Fruit fly (Drosophila melanogaster) whole organism, wandering third instar larva: ENCODE measurements around the gene nrv2.

ENCODE experiments used
- Abd-B ChIP-seq: fragments of >200 bp; optimal IDR thresholded peaks from 2 replicates; lab custom pipeline; 2017; ENCODE audit warnings: missing biosample characterization, missing genetic modification characterization
- CG32264 ChIP-seq: fragments of 200-800 bp; sonication (Bioruptor generic); optimal IDR thresholded peaks from 2 replicates; lab custom pipeline; 2016; ENCODE audit warnings: missing biosample characterization, missing genetic modification characterization
- CrebA ChIP-seq: fragments of 200-800 bp; sonication (Bioruptor generic); optimal IDR thresholded peaks from 2 replicates; lab custom pipeline; 2016; ENCODE audit warnings: missing biosample characterization, mild to moderate bottlenecking, missing genetic modification characterization, borderline replicate concordance
- Dfd ChIP-seq: fragments of >200 bp; optimal IDR thresholded peaks from 2 replicates; lab custom pipeline; 2017; ENCODE audit warnings: missing biosample characterization, missing genetic modification characterization
- Dif ChIP-seq: fragments of 200-275, 200-300 bp; sonication (Bioruptor generic); optimal IDR thresholded peaks from 2 replicates; lab custom pipeline; 2018; ENCODE audit warnings: missing biosample characterization, missing genetic modification characterization; ENCODE audit not compliant: partially characterized antibody
- HLH106 ChIP-seq: fragments of 200-800 bp; optimal IDR thresholded peaks from 3 replicates; lab custom pipeline; 2019; ENCODE audit warnings: missing biosample characterization, mild to moderate bottlenecking, missing genetic modification characterization, moderate library complexity
- Hnf4 ChIP-seq: fragments of 200-800 bp; sonication (Bioruptor generic); optimal IDR thresholded peaks from 2 replicates; lab custom pipeline; 2016; ENCODE audit warnings: missing biosample characterization, mild to moderate bottlenecking, missing genetic modification characterization
- Mio ChIP-seq: sonication (Bioruptor generic); optimal IDR thresholded peaks from 2 replicates; lab custom pipeline; 2016; ENCODE audit warnings: missing biosample characterization, missing genetic modification characterization
- Myc ChIP-seq: fragments of >200 bp; optimal IDR thresholded peaks from 2 replicates; lab custom pipeline; 2017
- N ChIP-seq: fragments of >200 bp; optimal IDR thresholded peaks from 2 replicates; lab custom pipeline; 2018; ENCODE audit warnings: missing biosample characterization, missing external identifiers, missing genetic modification characterization
- OdsH ChIP-seq: fragments of 200-800 bp; sonication (Bioruptor generic); optimal IDR thresholded peaks from 2 replicates; lab custom pipeline; 2016; ENCODE audit warnings: missing biosample characterization, mild to moderate bottlenecking, missing genetic modification characterization
- Sp1 ChIP-seq: fragments of 200-800 bp; sonication (Bioruptor generic); optimal IDR thresholded peaks from 3 replicates; lab custom pipeline; 2019; ENCODE audit warnings: missing biosample characterization, mild to moderate bottlenecking, missing genetic modification characterization, moderate library complexity
- Vsx2 ChIP-seq: fragments of 200-300, 225-300 bp; sonication (Bioruptor generic); optimal IDR thresholded peaks from 2 replicates; lab custom pipeline; 2018; ENCODE audit warnings: missing biosample characterization, missing genetic modification characterization; ENCODE audit not compliant: partially characterized antibody
- br ChIP-seq: fragments of 200-800 bp; sonication (Bioruptor generic); optimal IDR thresholded peaks from 2 replicates; lab custom pipeline; 2016; ENCODE audit warnings: missing biosample characterization, missing genetic modification characterization
- brk ChIP-seq: fragments of 200-800 bp; sonication (Bioruptor generic); optimal IDR thresholded peaks from 2 replicates; lab custom pipeline; 2016; ENCODE audit warnings: missing biosample characterization, mild to moderate bottlenecking, missing genetic modification characterization
- dl ChIP-seq, 2 experiments: fragments of 175-275, 200-275 bp in 1 of 2; fragments of 200-275 bp in 1 of 2; sonication (Bioruptor generic); optimal IDR thresholded peaks; lab custom pipeline; 2018; ENCODE audit warnings: mild to moderate bottlenecking in 2 of 2, missing biosample characterization in 2 of 2, missing genetic modification characterization in 2 of 2, moderate library complexity in 2 of 2; ENCODE audit not compliant: partially characterized antibody in 2 of 2, insufficient read depth in 1 of 2
- dmrt93B ChIP-seq: fragments of 200-800 bp; sonication (Bioruptor generic); optimal IDR thresholded peaks from 2 replicates; lab custom pipeline; 2018; ENCODE audit warnings: missing biosample characterization, mild to moderate bottlenecking, missing genetic modification characterization
- foxo ChIP-seq, 2 experiments: fragments of 200-800 bp; sonication (Bioruptor generic); optimal IDR thresholded peaks; 2 replicates in 1 of 2; 3 replicates in 1 of 2; lab custom pipeline; 2016 to 2017; ENCODE audit warnings: missing biosample characterization in 2 of 2, missing genetic modification characterization in 2 of 2
- fru ChIP-seq: fragments of 200-800 bp; sonication (Bioruptor generic); optimal IDR thresholded peaks from 3 replicates; lab custom pipeline; 2016; ENCODE audit warnings: missing biosample characterization, mild to moderate bottlenecking, missing genetic modification characterization
- h ChIP-seq: fragments of 200-800 bp; sonication (Bioruptor generic); optimal IDR thresholded peaks from 3 replicates; lab custom pipeline; 2016; ENCODE audit warnings: missing biosample characterization, mild to moderate bottlenecking, missing genetic modification characterization
- jim ChIP-seq: fragments of 175-275, 200-325 bp; sonication (Bioruptor generic); optimal IDR thresholded peaks from 2 replicates; lab custom pipeline; 2016; ENCODE audit warnings: missing biosample characterization, mild to moderate bottlenecking, missing genetic modification characterization
- lola ChIP-seq: fragments of >200 bp; optimal IDR thresholded peaks from 2 replicates; lab custom pipeline; 2017; ENCODE audit warnings: missing biosample characterization, missing genetic modification characterization
- pan ChIP-seq: fragments of >200 bp; optimal IDR thresholded peaks from 2 replicates; lab custom pipeline; 2017
- psq ChIP-seq: fragments of 200-800 bp; sonication (Bioruptor generic); optimal IDR thresholded peaks from 3 replicates; lab custom pipeline; 2017; ENCODE audit warnings: missing biosample characterization, mild to moderate bottlenecking, missing genetic modification characterization, moderate library complexity
- rgr ChIP-seq: fragments of 200-800 bp; sonication (Bioruptor generic); optimal IDR thresholded peaks from 3 replicates; lab custom pipeline; 2016; ENCODE audit warnings: missing biosample characterization, mild to moderate bottlenecking, missing genetic modification characterization
- sage ChIP-seq: fragments of 200-800 bp; sonication (Bioruptor generic); optimal IDR thresholded peaks from 2 replicates; lab custom pipeline; 2016; ENCODE audit warnings: missing biosample characterization, mild to moderate bottlenecking, missing genetic modification characterization
- sv ChIP-seq: fragments of 200-800 bp; sonication (Bioruptor generic); optimal IDR thresholded peaks from 3 replicates; lab custom pipeline; 2016; ENCODE audit warnings: missing biosample characterization, missing genetic modification characterization
- tai ChIP-seq: sonication (Bioruptor generic); optimal IDR thresholded peaks from 2 replicates; lab custom pipeline; 2016; ENCODE audit warnings: missing biosample characterization, missing genetic modification characterization
- usp ChIP-seq: fragments of >200 bp; optimal IDR thresholded peaks from 2 replicates; lab custom pipeline; 2017; ENCODE audit warnings: missing biosample characterization, missing genetic modification characterization
- woc ChIP-seq: sonication (Bioruptor generic); optimal IDR thresholded peaks from 2 replicates; lab custom pipeline; 2016; ENCODE audit warnings: missing biosample characterization, mild to moderate bottlenecking, missing genetic modification characterization

nrv2 gene

dm6 chr2L:6794956-6795522 is 3.6 kb downstream of the nrv2 start:
- TF ChIP-seq foxo (GFP tag; optimal IDR thresholded peaks at IDR 0.05; lab: Kevin White, UChicago) (peak in 1 of 2 experiments; percentile 11), woc (GFP tag; lab: Kevin White, UChicago) (peak; percentile 17), tai (no peak), HLH106 (tag; lab: Kevin White, UChicago) (no peak)

dm6 chr2L:6794418-6794793 is 4.3 kb downstream of the nrv2 start:
- TF ChIP-seq jim (GFP tag; lab: Kevin White, UChicago) (no peak), brk (GFP tag; lab: Kevin White, UChicago) (no peak), HLH106 (tag; lab: Kevin White, UChicago) (no peak), Hnf4 (peak; percentile 1), Dfd (GFP tag; lab: Kevin White, UChicago) (no peak), OdsH (GFP tag; lab: Kevin White, UChicago) (no peak), CG32264 (GFP tag; lab: Kevin White, UChicago) (no peak), Dif (GFP tag; lab: Kevin White, UChicago) (peak; percentile 53), dl (GFP tag; optimal IDR thresholded peaks at IDR 0.05; lab: Kevin White, UChicago; ENCODE audit: insufficient read depth in 1 of 2, partially characterized antibody in 2 of 2) (peak in 1 of 2 experiments; percentile 12), dmrt93B (GFP tag; lab: Kevin White, UChicago) (no peak), h (GFP tag; lab: Kevin White, UChicago) (no peak), pan (no peak), usp (GFP tag; lab: Kevin White, UChicago) (no peak)

- TF ChIP-seq N (GFP tag; lab: Kevin White, UChicago) (no peak), br (GFP tag; lab: Kevin White, UChicago) (no peak), Dif (GFP tag; lab: Kevin White, UChicago) (peak; percentile 2)
Observed at dm6 chr2L:6793763-6794417, 4.8 kb downstream of the nrv2 start.

dm6 chr2L:6791845-6792443 is 6.7 kb downstream of the nrv2 start:
- TF ChIP-seq dl (GFP tag; optimal IDR thresholded peaks at IDR 0.05; lab: Kevin White, UChicago; ENCODE audit: insufficient read depth in 1 of 2, partially characterized antibody in 2 of 2) (peak in 1 of 2 experiments; percentile 69), psq (GFP tag; lab: Kevin White, UChicago) (no peak), Dif (GFP tag; lab: Kevin White, UChicago) (peak; percentile 32), Vsx2 (GFP tag; lab: Kevin White, UChicago) (no peak), CrebA (GFP tag; lab: Kevin White, UChicago) (no peak)

dm6 chr2L:6789358-6789757 is 9.3 kb downstream of the nrv2 start:
- TF ChIP-seq rgr (GFP tag; lab: Kevin White, UChicago): no peak
- TF ChIP-seq Sp1 (GFP tag; lab: Kevin White, UChicago): no peak
- TF ChIP-seq N (GFP tag; lab: Kevin White, UChicago): no peak
- peak; percentile 47 for TF ChIP-seq CrebA (GFP tag; lab: Kevin White, UChicago)
- no peak for TF ChIP-seq Vsx2 (GFP tag; lab: Kevin White, UChicago)
- no peak for TF ChIP-seq foxo (GFP tag; optimal IDR thresholded peaks at IDR 0.05; lab: Kevin White, UChicago)
- no peak for TF ChIP-seq Myc
- TF ChIP-seq lola (GFP tag; lab: Kevin White, UChicago): no peak
- peak; percentile 43 for TF ChIP-seq sage
- TF ChIP-seq Abd-B (GFP tag; lab: Kevin White, UChicago): no peak
- TF ChIP-seq tai: no peak
- TF ChIP-seq CG32264 (GFP tag; lab: Kevin White, UChicago): no peak
- TF ChIP-seq HLH106 (tag; lab: Kevin White, UChicago): no peak
- peak; percentile 3 for TF ChIP-seq h (GFP tag; lab: Kevin White, UChicago)
- no peak for TF ChIP-seq dmrt93B (GFP tag; lab: Kevin White, UChicago)
- TF ChIP-seq Dfd (GFP tag; lab: Kevin White, UChicago): no peak
- no peak for TF ChIP-seq Mio
- no peak for TF ChIP-seq pan
- TF ChIP-seq OdsH (GFP tag; lab: Kevin White, UChicago): no peak
- TF ChIP-seq sv (GFP tag; lab: Kevin White, UChicago): no peak
- TF ChIP-seq fru (GFP tag; lab: Kevin White, UChicago): no peak
